Worm (Caenorhabditis elegans): ENCODE data around the gene Y66A7A.9.

- TF ChIP-seq athp-1 (tag; optimal IDR thresholded peaks at IDR 0.05), result no peak
- TF ChIP-seq cebp-2 (GFP tag; IDR thresholded peaks at IDR 0.05), result no peak
- no peak for TF ChIP-seq aptf-3 (GFP tag; IDR thresholded peaks at IDR 0.05)
- TF ChIP-seq atf-7 (tag; optimal IDR thresholded peaks at IDR 0.05), result no peak
These were observed 38.4 kb downstream of the Y66A7A.9 start, which contains the start of gene Y66D12A.8 for ce11 chrIII:11573921-11574320.

Data from whole organism, young adult.